Worm (Caenorhabditis elegans) whole organism, young adult: Measurements from ENCODE around the gene F56D5.2.

Experiments used
- aptf-2 ChIP-seq: fragments of 200-800 bp; sonication (Bioruptor generic); conservative IDR thresholded peaks from 2 replicates; pipeline ENCODE4 v1.3.6; 2022; ENCODE audit warnings: missing genetic modification reagents, missing genetic modification characterization, missing compliant biosample characterization
- cebp-2 ChIP-seq: fragments of 200-800 bp; sonication (Bioruptor generic); IDR thresholded peaks from 2 replicates; pipeline ENCODE4 v1.3.6; 2022; ENCODE audit warnings: missing genetic modification characterization, missing compliant biosample characterization
- egl-44 ChIP-seq: fragments of 200-800 bp; sonication (Bioruptor generic); IDR thresholded peaks from 2 replicates; pipeline ENCODE4 v1.3.6; 2022; ENCODE audit warnings: missing genetic modification reagents, missing genetic modification characterization, missing compliant biosample characterization
- pha-4 ChIP-seq: fragments of 150-350 bp; sonication (generic microtip); optimal IDR thresholded peaks from 2 replicates; lab custom pipeline; 2014; ENCODE audit warnings: missing biosample characterization, missing genetic modification reagents, missing genetic modification characterization
- unc-62 ChIP-seq: fragments of 150-350 bp; optimal IDR thresholded peaks from 2 replicates; lab custom pipeline; 2014; ENCODE audit warnings: missing biosample characterization, missing genetic modification reagents, missing genetic modification characterization

DNA sequence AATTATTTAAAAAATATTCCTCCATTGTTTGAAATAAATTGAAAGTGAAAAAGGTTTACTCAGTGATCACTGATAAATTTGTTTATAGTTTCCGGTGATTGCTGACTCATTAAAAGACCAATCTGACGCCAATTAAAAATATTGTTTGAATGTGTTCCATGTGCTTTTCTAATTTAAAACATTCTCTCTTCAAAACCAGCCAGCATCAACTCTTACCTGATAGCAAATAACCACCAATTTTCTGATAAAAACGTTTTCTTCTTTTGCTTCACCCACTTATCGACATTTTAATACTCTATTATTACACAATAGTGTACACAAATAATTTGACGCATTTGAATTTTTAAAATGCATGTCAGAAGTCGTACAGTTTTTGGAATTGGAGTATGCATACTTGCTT, 3.3 kb upstream of the F56D5.2 start, which contains the start of gene F56D5.6:
- TF ChIP-seq unc-62 (no peak), cebp-2 (no peak), pha-4 (no peak), aptf-2 (GFP tag; lab: Robert Waterston, UW) (no peak), egl-44 (no peak)
